Worm (Caenorhabditis elegans) whole organism, L3 larva: ENCODE measurements around the gene his-2.

Experiments used
- R02D3.7 ChIP-seq: fragments of 150-350 bp; optimal IDR thresholded peaks from 2 replicates; lab custom pipeline; 2014; ENCODE audit warnings: missing biosample characterization, missing genetic modification characterization
- ZK546.5 ChIP-seq: sonication (generic microtip); optimal IDR thresholded peaks from 2 replicates; lab custom pipeline; 2017; ENCODE audit warnings: missing biosample characterization, missing genetic modification characterization
- aly-2 ChIP-seq: fragments of 150-350 bp; optimal IDR thresholded peaks from 2 replicates; lab custom pipeline; 2014; ENCODE audit warnings: missing biosample characterization, missing genetic modification characterization
- ama-1 ChIP-seq: fragments of 150-350 bp; optimal IDR thresholded peaks from 2 replicates; lab custom pipeline; 2018
- ceh-16 ChIP-seq: sonication (generic microtip); optimal IDR thresholded peaks from 2 replicates; lab custom pipeline; 2017; ENCODE audit warnings: missing biosample characterization, missing genetic modification characterization
- ceh-82 ChIP-seq: fragments of 150-350 bp; optimal IDR thresholded peaks from 2 replicates; lab custom pipeline; 2014; ENCODE audit warnings: missing biosample characterization, missing genetic modification characterization
- daf-12 ChIP-seq: fragments of 150-350 bp; optimal IDR thresholded peaks from 2 replicates; lab custom pipeline; 2014; ENCODE audit warnings: missing biosample characterization, missing genetic modification reagents, missing genetic modification characterization
- egl-27 ChIP-seq: sonication (generic microtip); optimal IDR thresholded peaks from 4 replicates; lab custom pipeline; 2017; ENCODE audit warnings: missing biosample characterization, missing genetic modification reagents, missing genetic modification characterization
- egl-5 ChIP-seq: fragments of 150-350 bp; optimal IDR thresholded peaks from 2 replicates; lab custom pipeline; 2017; ENCODE audit warnings: missing biosample characterization, missing genetic modification reagents, missing genetic modification characterization, inconsistent platforms
- elt-1 ChIP-seq: fragments of 150-350 bp; optimal IDR thresholded peaks from 2 replicates; lab custom pipeline; 2014; ENCODE audit warnings: missing biosample characterization, missing genetic modification characterization
- elt-2 ChIP-seq: sonication (generic microtip); optimal IDR thresholded peaks from 2 replicates; lab custom pipeline; 2016; ENCODE audit warnings: missing genetic modification reagents, mild to moderate bottlenecking, missing genetic modification characterization, missing compliant biosample characterization
- eor-1 ChIP-seq, 2 experiments: fragments of 150-350 bp; optimal IDR thresholded peaks; 2 replicates each; lab custom pipeline; 2014 to 2018; ENCODE audit warnings: missing biosample characterization in 2 of 2, missing genetic modification characterization in 2 of 2
- fkh-10 ChIP-seq: sonication (generic microtip); optimal IDR thresholded peaks from 2 replicates; lab custom pipeline; 2017; ENCODE audit warnings: missing biosample characterization, missing genetic modification reagents, missing genetic modification characterization
- fos-1 ChIP-seq: fragments of 150-350 bp; optimal IDR thresholded peaks from 2 replicates; lab custom pipeline; 2014; ENCODE audit warnings: missing biosample characterization, missing genetic modification characterization
- hmg-11 ChIP-seq: sonication (generic microtip); optimal IDR thresholded peaks from 2 replicates; lab custom pipeline; 2016; ENCODE audit warnings: missing genetic modification characterization, missing compliant biosample characterization
- jun-1 ChIP-seq: fragments of 150-350 bp; optimal IDR thresholded peaks from 2 replicates; lab custom pipeline; 2014; ENCODE audit warnings: missing biosample characterization, missing genetic modification reagents, missing genetic modification characterization
- lin-39 ChIP-seq: fragments of 150-350 bp; optimal IDR thresholded peaks from 2 replicates; lab custom pipeline; 2018; ENCODE audit warnings: missing biosample characterization, missing genetic modification reagents, missing genetic modification characterization
- lsy-12 ChIP-seq: sonication (generic microtip); optimal IDR thresholded peaks from 2 replicates; lab custom pipeline; 2016; ENCODE audit warnings: mild to moderate bottlenecking, missing genetic modification characterization, missing compliant biosample characterization
- mdl-1 ChIP-seq: fragments of 150-350 bp; optimal IDR thresholded peaks from 2 replicates; lab custom pipeline; 2014; ENCODE audit warnings: missing biosample characterization, missing genetic modification characterization
- mml-1 ChIP-seq: fragments of 150-350 bp; sonication (generic microtip); optimal IDR thresholded peaks from 3 replicates; lab custom pipeline; 2014; ENCODE audit warnings: missing biosample characterization, missing genetic modification characterization
- nhr-11 ChIP-seq: fragments of 150-350 bp; optimal IDR thresholded peaks from 2 replicates; lab custom pipeline; 2014; ENCODE audit warnings: missing biosample characterization, missing genetic modification characterization
- nhr-12 ChIP-seq: fragments of 150-350 bp; optimal IDR thresholded peaks from 2 replicates; lab custom pipeline; 2014; ENCODE audit warnings: missing biosample characterization, missing genetic modification characterization
- nhr-23 ChIP-seq: fragments of 150-350 bp; optimal IDR thresholded peaks from 2 replicates; lab custom pipeline; 2014; ENCODE audit warnings: missing biosample characterization, missing genetic modification reagents, missing genetic modification characterization
- nhr-237 ChIP-seq: fragments of 150-350 bp; optimal IDR thresholded peaks from 2 replicates; lab custom pipeline; 2014; ENCODE audit warnings: missing biosample characterization, missing genetic modification characterization
- nhr-25 ChIP-seq: sonication (generic microtip); optimal IDR thresholded peaks from 2 replicates; lab custom pipeline; 2017; ENCODE audit warnings: missing biosample characterization, missing genetic modification characterization
- nhr-28 ChIP-seq: fragments of 150-350 bp; optimal IDR thresholded peaks from 2 replicates; lab custom pipeline; 2014; ENCODE audit warnings: missing biosample characterization, missing genetic modification characterization
- nhr-43 ChIP-seq: sonication (generic microtip); optimal IDR thresholded peaks from 2 replicates; lab custom pipeline; 2016; ENCODE audit warnings: mild to moderate bottlenecking, missing genetic modification characterization, missing compliant biosample characterization; ENCODE audit not compliant: poor library complexity, severe bottlenecking
- nhr-77 ChIP-seq: fragments of 150-350 bp; optimal IDR thresholded peaks from 2 replicates; lab custom pipeline; 2014; ENCODE audit warnings: missing biosample characterization, missing genetic modification characterization
- pha-4 ChIP-seq: fragments of 150-350 bp; optimal IDR thresholded peaks from 2 replicates; lab custom pipeline; 2014; ENCODE audit warnings: missing biosample characterization, missing genetic modification reagents, missing genetic modification characterization
- pqm-1 ChIP-seq: fragments of 150-350 bp; optimal IDR thresholded peaks from 2 replicates; lab custom pipeline; 2017; ENCODE audit warnings: missing biosample characterization, missing genetic modification characterization, inconsistent platforms
- sea-2 ChIP-seq: fragments of 150-350 bp; sonication (generic microtip); optimal IDR thresholded peaks from 4 replicates; lab custom pipeline; 2014; ENCODE audit warnings: missing biosample characterization, missing genetic modification reagents, missing genetic modification characterization
- skn-1 ChIP-seq: fragments of 150-350 bp; optimal IDR thresholded peaks from 2 replicates; lab custom pipeline; 2014; ENCODE audit warnings: missing biosample characterization, missing genetic modification characterization
- snpc-4 ChIP-seq: fragments of 150-350 bp; optimal IDR thresholded peaks from 2 replicates; lab custom pipeline; 2014; ENCODE audit warnings: missing biosample characterization, missing genetic modification characterization
- tbx-2 ChIP-seq: sonication (generic microtip); optimal IDR thresholded peaks from 2 replicates; lab custom pipeline; 2016; ENCODE audit warnings: mild to moderate bottlenecking, missing genetic modification characterization, missing compliant biosample characterization
- ztf-11 ChIP-seq: fragments of 150-350 bp; optimal IDR thresholded peaks from 2 replicates; lab custom pipeline; 2014; ENCODE audit warnings: missing biosample characterization, missing genetic modification characterization
- ztf-4 ChIP-seq: fragments of 150-350 bp; optimal IDR thresholded peaks from 2 replicates; lab custom pipeline; 2014; ENCODE audit warnings: missing biosample characterization, missing genetic modification characterization

The his-2 gene

DNA sequence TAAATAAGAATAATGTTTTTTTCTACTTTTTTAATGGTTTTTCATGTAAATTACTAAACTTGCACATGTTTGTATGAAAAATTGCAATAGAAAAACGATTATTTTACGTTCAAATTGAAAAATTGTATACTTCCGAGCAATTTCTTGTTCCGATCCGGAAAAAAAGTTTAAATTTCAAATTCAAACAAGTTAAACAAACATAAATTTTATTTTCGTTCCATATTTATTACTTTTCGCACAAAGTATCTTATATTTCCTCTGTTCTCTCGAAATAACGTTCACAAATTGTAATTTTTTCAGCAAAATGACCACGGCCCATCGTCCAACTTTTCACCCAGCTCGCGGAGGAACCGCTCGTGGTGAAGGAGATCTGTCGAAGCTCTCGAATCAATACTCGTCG, 19.0 kb downstream of the his-2 start, which contains the start of gene cwc-15:
TSS of gene cwc-15 (plus strand) at position 301 of the 400 bp plus-strand sequence.
- no peak for TF ChIP-seq elt-1
- TF ChIP-seq nhr-11 = no peak
- TF ChIP-seq ceh-82 (tag; lab: Kevin White, UChicago) = no peak
- TF ChIP-seq eor-1 (tag; optimal IDR thresholded peaks at IDR 0.05; lab: Kevin White, UChicago) = no peak
- TF ChIP-seq elt-2 = no peak
- TF ChIP-seq ztf-4 (tag; lab: Kevin White, UChicago) = no peak
- no peak for TF ChIP-seq egl-5 (tag; lab: Kevin White, UChicago)
- TF ChIP-seq hmg-11 = no peak

DNA sequence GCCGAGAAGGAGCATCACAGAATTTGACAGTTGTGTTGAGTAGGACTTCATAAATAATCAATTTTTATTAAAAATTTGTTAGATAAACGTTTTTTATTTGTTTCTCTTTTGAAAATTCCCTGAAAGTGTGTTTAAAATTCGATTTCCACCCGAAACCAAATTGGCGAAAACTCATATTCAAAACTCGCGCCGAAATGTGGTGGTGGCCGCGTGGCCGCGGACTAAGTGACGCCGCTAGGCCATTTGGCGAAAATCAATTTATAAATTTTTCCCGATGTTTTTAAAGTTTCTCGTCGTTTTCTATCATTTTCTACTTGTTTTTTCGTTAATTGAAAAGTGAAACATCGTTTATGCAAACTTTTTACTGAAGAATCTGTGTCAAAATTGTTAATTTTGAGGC, 19.5 kb downstream of the his-2 start:
- no peak for TF ChIP-seq egl-5 (tag; lab: Kevin White, UChicago)
- peak; percentile 6 for TF ChIP-seq nhr-23 (tag; lab: Kevin White, UChicago)
- TF ChIP-seq nhr-77 = no peak
- TF ChIP-seq nhr-43 (tag; lab: Kevin White, UChicago) = peak; percentile 57
- TF ChIP-seq lin-39 (tag; lab: Kevin White, UChicago) = peak; percentile 0
- TF ChIP-seq pqm-1 (tag; lab: Kevin White, UChicago) = no peak
- no peak for TF ChIP-seq nhr-12 (tag; lab: Kevin White, UChicago)

DNA sequence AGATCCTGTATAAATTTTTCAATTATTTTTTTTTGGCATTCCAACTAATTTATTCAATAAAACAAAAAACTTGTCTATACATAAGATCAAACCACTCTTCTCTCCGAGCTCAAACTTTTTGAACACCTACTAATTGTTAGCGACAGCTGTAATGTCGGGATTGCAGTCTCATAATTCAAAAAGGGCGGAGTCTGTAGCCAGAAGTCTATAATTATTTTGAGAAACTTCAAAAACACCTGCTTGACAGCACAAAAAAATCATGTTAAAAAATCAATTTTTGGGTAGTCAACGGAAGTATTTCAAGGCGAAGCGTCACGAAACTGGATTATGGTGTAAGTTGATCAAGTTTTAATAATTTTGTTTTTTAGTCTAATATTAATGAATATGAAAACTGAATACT, 22.0 kb downstream of the his-2 start, which contains the start of gene srx-44:
TSS of gene srx-44 (plus strand) at position 301 of the 400 bp plus-strand sequence.
- TF ChIP-seq R02D3.7 (tag; lab: Kevin White, UChicago) (no peak), egl-5 (tag; lab: Kevin White, UChicago) (no peak), ceh-16 (no peak), ama-1 (lab: Kevin White, UChicago) (no peak), snpc-4 (tag; lab: Kevin White, UChicago) (no peak)

DNA sequence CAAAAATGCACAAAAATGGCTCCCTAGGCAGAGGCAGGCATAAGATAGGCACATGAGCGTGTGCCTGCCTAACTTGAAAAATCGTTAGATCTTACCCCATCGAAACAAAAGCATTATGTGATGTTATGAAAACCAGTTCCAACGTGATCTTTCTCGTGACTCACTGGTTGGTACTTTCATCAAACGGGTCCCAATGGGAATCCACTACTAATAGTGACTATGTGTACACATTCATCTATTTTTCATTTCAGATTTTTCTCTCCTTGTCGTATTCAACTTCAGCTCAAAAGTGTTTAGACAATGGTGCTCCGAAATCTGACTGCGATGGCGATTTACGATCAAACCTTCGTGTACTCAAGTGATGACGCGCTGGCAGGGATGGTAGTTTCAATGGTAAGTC, 24.4 kb downstream of the his-2 start, which contains the start of gene srx-43:
TSS of gene srx-43 (plus strand) at position 301 of the 400 bp plus-strand sequence.
- TF ChIP-seq elt-1 (no peak), ztf-4 (tag; lab: Kevin White, UChicago) (no peak), pha-4 (tag; lab: Kevin White, UChicago) (no peak), fkh-10 (GFP tag; lab: Kevin White, UChicago) (no peak), ceh-82 (tag; lab: Kevin White, UChicago) (no peak), sea-2 (GFP tag; lab: Kevin White, UChicago) (no peak), nhr-11 (no peak), nhr-28 (tag; lab: Kevin White, UChicago) (no peak), fos-1 (tag; lab: Kevin White, UChicago) (no peak), ama-1 (lab: Kevin White, UChicago) (no peak), nhr-237 (tag; lab: Kevin White, UChicago) (no peak), nhr-25 (tag; lab: Kevin White, UChicago) (no peak)

ce11 chrV:16016977-16017376, 25.1 kb downstream of the his-2 start:
- no peak for TF ChIP-seq aly-2 (tag; lab: Kevin White, UChicago)
- TF ChIP-seq jun-1 (tag; lab: Kevin White, UChicago) = no peak
- TF ChIP-seq nhr-23 (tag; lab: Kevin White, UChicago) = no peak
- TF ChIP-seq ZK546.5 (tag; lab: Kevin White, UChicago) = no peak
- no peak for TF ChIP-seq R02D3.7 (tag; lab: Kevin White, UChicago)
- TF ChIP-seq egl-27 (tag; lab: Kevin White, UChicago) = no peak
- no peak for TF ChIP-seq ztf-11
- TF ChIP-seq lin-39 (tag; lab: Kevin White, UChicago) = no peak
- no peak for TF ChIP-seq pqm-1 (tag; lab: Kevin White, UChicago)
- TF ChIP-seq daf-12 (tag; lab: Kevin White, UChicago) = no peak
- TF ChIP-seq, all 47 proteins: peak for 0

DNA sequence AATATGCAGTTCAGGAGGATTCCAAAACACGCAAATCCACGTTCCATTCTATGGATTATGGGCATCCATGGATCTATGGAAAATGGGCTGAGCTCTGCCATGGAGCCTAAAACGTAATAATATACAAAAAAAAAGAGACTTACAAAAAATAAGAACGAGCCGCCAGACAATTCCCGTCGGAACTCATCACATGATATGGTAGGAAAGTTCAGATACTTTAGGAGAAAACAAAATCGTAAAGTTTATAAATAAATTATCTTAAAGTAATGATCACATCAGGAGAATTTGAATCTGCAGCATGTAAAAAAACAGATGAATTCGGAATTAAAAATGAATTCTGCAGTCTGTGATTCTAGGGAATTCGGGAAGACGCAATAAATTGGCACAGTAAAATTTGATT, 26.4 kb downstream of the his-2 start, which contains the start of gene str-232:
TSS of gene str-232 (minus strand) at position 101 of the 400 bp plus-strand sequence.
- TF ChIP-seq jun-1 (tag; lab: Kevin White, UChicago) (no peak), R02D3.7 (tag; lab: Kevin White, UChicago) (no peak), aly-2 (tag; lab: Kevin White, UChicago) (no peak), tbx-2 (no peak), nhr-77 (no peak), nhr-12 (tag; lab: Kevin White, UChicago) (no peak), lsy-12 (tag; lab: Kevin White, UChicago) (no peak), ceh-82 (tag; lab: Kevin White, UChicago) (no peak), egl-27 (tag; lab: Kevin White, UChicago) (no peak), nhr-43 (tag; lab: Kevin White, UChicago) (no peak), skn-1 (tag; lab: Kevin White, UChicago) (no peak), elt-1 (no peak), mdl-1 (no peak), nhr-25 (tag; lab: Kevin White, UChicago) (no peak), mml-1 (tag; lab: Kevin White, UChicago) (no peak), nhr-23 (tag; lab: Kevin White, UChicago) (no peak), egl-5 (tag; lab: Kevin White, UChicago) (no peak), nhr-11 (no peak)
